Worm (Caenorhabditis elegans) whole organism, L4/young adult: Measurements from ENCODE around the gene clc-32.

Experiments used
- W03F9.2 ChIP-seq: fragments of 150-350 bp; optimal IDR thresholded peaks from 2 replicates; lab custom pipeline; 2014; ENCODE audit warnings: missing biosample characterization, missing genetic modification characterization
- dao-5 ChIP-seq: sonication (generic microtip); optimal IDR thresholded peaks from 2 replicates; lab custom pipeline; 2016; ENCODE audit warnings: missing genotype, missing genetic modification characterization, moderate library complexity, missing compliant biosample characterization
- him-1 ChIP-seq: sonication (generic microtip); optimal IDR thresholded peaks from 2 replicates; lab custom pipeline; 2016; ENCODE audit warnings: missing genotype, missing genetic modification reagents, missing genetic modification characterization, missing compliant biosample characterization

Gene clc-32

DNA sequence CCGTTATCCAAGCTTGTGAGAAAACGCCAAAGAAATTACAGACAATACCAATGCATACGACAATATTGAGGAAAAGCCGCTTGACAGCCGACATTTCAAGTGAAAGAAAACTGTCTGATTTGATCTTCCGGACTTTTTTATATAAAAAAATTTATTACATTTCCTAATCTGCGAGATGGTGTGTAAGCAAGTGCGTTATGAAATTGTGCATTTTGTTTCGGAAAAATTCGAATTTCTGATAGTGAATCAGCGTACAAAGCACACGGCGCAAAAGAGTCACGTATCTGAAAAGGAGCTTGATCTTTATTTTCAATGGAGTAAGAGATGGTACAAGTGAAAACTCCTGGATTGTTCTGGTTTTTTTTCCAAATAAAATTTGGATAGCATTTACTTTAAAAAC lies at the start of gene clc-32:
Gene clc-32 (minus strand): TSS at position 101 of the 400 bp plus-strand sequence.
- TF ChIP-seq W03F9.2 (no peak), dao-5 (tag; lab: Kevin White, UChicago) (no peak), him-1 (no peak)

DNA sequence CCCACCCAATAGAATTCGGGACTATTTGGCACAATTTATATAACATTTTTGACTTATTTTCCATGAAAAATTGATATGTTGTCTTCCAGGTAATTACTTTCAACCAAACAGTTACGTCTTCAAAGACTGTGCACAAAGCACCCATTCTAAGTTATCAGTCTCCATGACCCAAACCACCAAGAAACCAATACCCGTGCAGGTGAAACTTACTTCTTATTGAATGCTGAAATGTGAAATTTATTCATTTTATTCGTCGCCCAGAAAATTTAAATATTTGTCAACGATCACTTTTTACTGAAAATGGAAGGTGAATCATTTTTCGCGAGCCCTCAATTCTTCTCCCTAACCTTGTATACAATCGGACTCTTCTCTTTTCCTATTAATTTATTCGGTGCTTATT lies 49.5 kb upstream of the clc-32 start, which contains the start of gene srh-281:
Gene srh-281 (plus strand): TSS at position 301 of the 400 bp plus-strand sequence.
- TF ChIP-seq him-1: no peak
- no peak for TF ChIP-seq dao-5 (tag; lab: Kevin White, UChicago)
- no peak for TF ChIP-seq W03F9.2

DNA sequence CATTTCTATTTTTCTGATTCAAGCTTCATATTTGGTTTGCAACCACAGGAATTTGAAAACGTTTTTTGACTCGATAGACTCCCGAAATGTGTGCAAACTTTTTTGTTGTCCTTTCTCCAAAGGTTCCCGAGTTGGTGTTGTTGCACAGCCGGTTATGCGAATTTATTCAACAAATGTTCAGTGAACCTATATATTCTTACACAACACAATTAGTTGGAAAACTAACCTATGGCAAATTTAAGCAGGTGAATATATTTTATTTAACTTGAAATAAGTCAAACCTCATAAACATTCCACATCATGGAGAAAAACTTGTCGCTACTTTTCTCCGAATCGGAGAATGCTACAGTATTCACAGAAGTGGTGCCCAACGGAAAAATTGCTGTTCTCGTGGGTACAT lies 42.4 kb upstream of the clc-32 start, which contains the start of gene srz-14:
Gene srz-14 (plus strand): TSS at position 301 of the 400 bp plus-strand sequence.
- no peak for TF ChIP-seq him-1
- TF ChIP-seq W03F9.2: no peak
- TF ChIP-seq dao-5 (tag; lab: Kevin White, UChicago): no peak

DNA sequence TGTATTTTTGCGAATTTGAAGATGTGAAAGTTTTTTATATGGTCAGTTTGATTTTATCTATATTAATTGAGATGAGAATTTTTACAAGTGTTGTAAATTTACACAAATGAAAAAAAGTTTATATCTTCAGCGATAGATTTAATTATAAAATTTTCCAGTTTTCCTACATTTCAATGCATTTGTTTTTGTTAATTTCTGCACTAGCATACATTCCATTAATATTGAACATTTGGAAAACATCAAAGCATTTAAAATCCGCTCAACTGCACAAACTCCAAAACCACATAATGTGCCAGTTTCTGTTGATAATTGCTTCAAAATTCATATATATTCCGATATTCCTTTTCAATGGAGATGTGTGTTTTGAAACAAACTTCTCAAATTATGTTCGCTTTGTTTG lies 41.9 kb upstream of the clc-32 start, which contains the start of gene srh-277:
Gene srh-277 (plus strand): TSS at position 301 of the 400 bp plus-strand sequence.
- TF ChIP-seq dao-5 (tag; lab: Kevin White, UChicago): no peak
- TF ChIP-seq him-1: no peak
- TF ChIP-seq W03F9.2: no peak

DNA sequence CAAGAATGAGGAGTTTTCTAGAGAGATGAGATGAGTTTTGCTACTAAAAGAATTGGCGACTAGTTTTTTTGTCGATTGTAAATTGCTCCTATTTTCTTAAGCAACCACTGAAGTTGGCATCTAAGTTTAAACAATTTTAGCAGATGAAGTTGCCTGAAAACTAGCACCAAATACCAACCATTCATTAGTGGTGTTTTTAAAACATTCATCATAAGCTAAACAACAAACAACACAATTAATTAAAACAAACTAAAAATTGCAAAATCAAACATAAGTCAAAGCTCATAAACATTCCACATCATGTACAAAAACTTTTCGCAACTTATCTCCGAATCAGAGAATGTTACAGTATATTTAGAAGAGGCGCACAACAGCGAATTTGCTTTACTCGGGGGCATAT lies 41.1 kb upstream of the clc-32 start, which contains the start of gene srz-13:
Gene srz-13 (plus strand): TSS at position 301 of the 400 bp plus-strand sequence.
- no peak for TF ChIP-seq him-1
- TF ChIP-seq dao-5 (tag; lab: Kevin White, UChicago): no peak
- no peak for TF ChIP-seq W03F9.2

DNA sequence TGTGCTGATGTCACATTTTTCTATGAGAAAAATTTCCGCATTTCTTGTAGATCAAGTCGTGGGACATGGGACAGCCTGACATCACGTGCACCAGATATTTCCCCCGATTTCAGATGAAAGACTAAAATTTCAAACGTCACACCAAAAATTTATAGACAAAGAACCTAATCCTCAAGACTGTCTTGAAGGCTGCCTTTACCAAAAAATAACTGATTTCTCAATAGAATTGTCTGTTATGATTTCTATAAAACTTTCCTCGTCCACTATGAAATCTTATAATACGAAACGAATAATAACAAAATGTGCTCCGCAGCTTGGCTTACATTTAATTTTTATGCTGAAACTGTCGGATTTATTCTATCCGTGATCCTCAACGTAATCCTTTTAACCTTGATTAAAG lies 39.4 kb upstream of the clc-32 start, which contains the start of gene str-106:
Gene str-106 (plus strand): TSS at position 301 of the 400 bp plus-strand sequence.
- TF ChIP-seq W03F9.2 (no peak), dao-5 (tag; lab: Kevin White, UChicago) (no peak), him-1 (no peak)

DNA sequence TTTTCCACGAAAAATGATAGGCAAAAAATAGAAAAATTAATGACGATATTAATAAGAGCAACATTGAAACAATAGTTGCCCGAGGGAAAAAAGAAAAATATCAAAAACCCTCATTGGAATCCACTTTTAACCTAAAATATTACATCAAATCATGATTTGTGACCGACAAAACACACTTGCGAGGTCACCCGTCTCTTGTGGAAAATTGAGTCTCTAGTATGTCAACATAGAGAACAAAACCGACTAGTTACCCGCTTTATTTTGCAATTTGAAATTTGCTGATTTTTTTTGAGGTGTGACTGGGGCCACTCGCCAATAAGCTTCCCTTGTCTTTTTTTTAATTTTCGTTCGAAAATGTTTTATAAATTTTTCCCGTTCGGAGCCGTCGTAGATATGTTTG lies 34.8 kb upstream of the clc-32 start, which contains the start of gene cyp-33D1:
Gene cyp-33D1 (minus strand): TSS at position 101 of the 400 bp plus-strand sequence.
- TF ChIP-seq him-1: no peak
- TF ChIP-seq W03F9.2: no peak
- TF ChIP-seq dao-5 (tag; lab: Kevin White, UChicago): no peak

DNA sequence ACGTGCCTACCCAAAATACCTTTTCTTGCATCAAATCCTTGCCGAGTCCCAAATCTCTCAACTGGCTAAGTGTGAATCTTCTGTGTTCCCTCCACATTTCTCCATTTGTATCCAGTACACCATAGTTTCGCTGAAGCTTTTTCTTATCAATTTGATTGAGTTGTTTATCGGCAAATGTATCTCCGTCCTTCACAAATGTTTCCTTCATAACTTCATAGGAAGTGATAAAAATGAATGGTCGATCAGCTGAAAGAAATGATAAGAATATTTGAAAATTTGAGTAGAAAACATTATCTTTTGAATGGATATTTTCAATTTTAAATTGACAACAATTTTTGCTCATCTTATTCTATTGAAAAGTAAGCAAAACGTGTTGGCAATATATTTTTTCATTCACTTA lies 34.3 kb upstream of the clc-32 start:
- TF ChIP-seq W03F9.2: no peak

DNA sequence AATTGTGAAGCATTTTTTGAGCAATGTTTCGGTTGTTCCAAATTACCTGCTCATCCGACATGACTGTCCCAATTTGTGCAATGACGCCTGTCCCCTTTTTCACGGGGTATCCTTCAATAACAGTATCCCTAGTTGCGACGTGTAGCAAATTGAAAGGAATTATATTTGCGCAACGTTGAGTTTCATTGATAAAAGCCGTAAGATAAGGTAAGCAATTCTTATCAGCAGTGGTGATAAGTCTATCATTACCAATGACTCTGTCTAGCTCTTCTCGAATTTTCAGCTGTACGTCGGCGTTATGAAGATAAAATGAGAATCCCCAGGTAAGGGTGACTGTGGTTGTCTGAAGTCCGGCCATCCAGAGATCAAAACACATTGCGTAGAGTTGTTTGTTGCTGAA lies 33.1 kb upstream of the clc-32 start:
- TF ChIP-seq W03F9.2: no peak
- no peak for TF ChIP-seq him-1
- no peak for TF ChIP-seq dao-5 (tag; lab: Kevin White, UChicago)

DNA sequence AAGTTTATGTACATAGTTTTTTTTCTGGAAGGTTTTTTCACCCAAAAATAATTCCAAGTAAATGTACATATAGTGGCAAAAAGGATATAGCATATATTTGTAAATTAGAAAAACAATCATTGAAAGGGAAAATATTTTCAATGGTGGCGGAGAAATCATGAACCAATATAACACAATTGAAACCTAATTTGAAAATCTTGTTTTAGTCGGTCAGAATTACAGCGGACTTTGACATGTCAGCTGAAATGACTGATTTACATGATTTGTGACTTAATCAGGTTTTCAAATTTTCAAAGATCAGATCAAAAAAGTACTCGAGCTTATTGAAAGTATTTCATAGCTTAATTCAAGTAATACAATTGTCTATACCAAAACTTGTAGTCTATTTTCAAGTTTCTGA lies 30.8 kb upstream of the clc-32 start, which contains the start of gene K05D4.9:
Gene K05D4.9 (minus strand): TSS at position 101 of the 400 bp plus-strand sequence.
- TF ChIP-seq him-1 (no peak), W03F9.2 (no peak), dao-5 (tag; lab: Kevin White, UChicago) (no peak)

DNA sequence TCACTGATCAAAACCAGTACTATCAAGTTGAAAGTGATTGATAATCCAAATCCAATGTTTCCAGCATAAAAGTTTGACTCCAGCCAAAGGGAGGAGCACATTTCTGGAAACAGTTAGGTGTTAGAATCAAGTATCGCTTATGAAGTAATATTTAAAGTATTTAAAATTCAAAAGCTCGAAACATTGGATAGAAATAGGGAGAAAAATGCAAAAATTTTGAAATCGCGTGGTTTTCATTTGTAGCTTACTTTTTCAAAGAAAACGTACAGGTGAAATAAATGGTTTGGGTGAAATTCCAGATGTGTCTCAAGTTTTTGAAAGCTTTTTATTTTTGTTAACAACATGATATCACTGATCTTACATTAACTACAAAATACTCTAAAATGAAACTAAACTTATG lies 28.1 kb upstream of the clc-32 start, which contains the start of gene str-111:
Gene str-111 (minus strand): TSS at position 101 of the 400 bp plus-strand sequence.
- TF ChIP-seq W03F9.2: no peak
- no peak for TF ChIP-seq dao-5 (tag; lab: Kevin White, UChicago)
- no peak for TF ChIP-seq him-1

DNA sequence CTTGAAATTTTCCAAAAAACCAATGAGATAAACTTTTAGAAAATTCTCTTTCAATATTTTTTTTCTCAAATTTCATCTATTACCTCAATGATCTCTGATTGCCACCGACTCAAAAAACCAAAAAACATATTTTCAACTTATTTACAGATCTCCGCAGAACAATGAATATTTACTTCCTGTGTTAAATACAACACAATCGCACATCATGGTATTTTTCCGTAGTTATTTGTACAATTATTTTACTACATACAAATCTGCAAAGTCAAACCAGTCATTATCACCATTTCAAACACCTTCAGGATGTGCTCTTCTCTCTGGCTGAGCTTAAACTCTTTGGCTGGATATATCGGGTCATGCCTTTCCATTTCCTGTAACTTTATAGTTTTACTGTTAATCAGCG lies 25.0 kb upstream of the clc-32 start, which contains the start of gene str-108:
Gene str-108 (plus strand): TSS at position 301 of the 400 bp plus-strand sequence.
- TF ChIP-seq him-1 (no peak), dao-5 (tag; lab: Kevin White, UChicago) (no peak), W03F9.2 (no peak)

DNA sequence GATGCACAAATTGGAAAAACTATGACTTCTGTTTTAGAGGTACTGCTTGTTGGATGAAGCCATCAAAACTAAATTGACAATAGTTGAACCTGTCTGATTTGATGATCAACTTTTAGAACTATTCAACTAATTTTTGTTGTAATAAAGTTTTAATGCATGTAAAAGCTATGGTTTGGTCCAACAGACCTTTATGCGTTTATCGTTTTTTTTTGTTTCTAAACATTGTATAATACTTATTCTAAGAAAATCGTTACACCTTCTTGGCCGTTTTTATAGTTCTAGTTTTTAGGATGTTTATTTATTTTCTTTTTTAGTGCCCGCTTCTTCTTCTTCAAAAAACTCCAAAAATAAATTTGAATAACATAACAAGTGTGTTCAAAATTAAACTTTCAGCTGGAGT lies 22.7 kb upstream of the clc-32 start, which contains the start of gene F10A3.12:
Gene F10A3.12 (plus strand): TSS at position 301 of the 400 bp plus-strand sequence.
- TF ChIP-seq him-1 (no peak), dao-5 (tag; lab: Kevin White, UChicago) (no peak), W03F9.2 (no peak)

DNA sequence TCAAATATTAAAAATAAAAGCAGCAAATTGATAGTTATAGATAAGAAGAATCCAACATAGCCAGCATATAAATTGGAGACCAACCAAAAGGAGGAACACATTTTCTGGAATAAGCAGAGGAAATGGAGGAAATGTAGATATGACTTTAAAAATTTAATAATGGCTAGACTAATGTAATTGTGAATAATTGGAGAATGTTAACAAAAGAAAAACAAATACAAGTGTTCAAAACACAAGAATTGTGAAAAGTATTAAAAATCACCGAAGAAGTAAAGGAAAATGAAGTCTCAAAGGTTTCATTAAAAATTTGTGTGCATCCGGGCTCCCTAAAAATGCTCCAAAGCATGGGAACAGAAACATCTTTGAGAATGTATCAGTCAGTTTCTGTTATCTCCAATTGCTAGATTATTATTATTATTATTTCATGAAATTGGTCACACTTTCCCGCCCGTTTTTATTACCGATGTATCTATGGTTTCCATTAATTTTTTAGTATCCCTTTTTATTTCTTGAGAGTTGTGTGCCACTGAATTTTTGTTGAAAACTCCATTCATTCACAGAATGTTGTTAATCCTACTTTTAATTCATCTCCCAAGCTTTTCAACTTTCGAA lies 21.3 kb upstream of the clc-32 start, which contains the start of the genes str-109 and F10A3.11:
Gene str-109 (minus strand): TSS at position 101 of the 612 bp plus-strand sequence.
Gene F10A3.11 (plus strand): TSS at position 562 of the 612 bp plus-strand sequence.
- no peak for TF ChIP-seq W03F9.2
- no peak for TF ChIP-seq him-1
- no peak for TF ChIP-seq dao-5 (tag; lab: Kevin White, UChicago)

DNA sequence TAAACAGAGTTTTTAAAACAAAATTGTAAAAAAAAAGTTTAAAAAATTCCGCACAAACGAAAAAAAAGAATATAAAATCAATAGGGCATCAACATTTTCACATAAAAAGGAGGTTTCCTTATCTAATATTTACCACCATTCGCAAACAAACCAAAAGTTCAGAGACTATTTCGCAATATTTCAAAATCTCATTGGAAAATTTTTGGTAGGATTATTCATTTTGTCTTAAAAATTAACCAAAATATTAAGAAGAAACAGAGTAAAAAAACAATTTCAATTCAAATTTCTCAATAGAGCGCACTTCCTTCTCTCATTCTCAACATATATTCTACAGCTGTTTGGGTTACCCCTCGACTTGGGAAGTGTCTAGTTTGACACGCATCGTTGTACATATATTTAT lies 19.1 kb upstream of the clc-32 start:
- no peak for TF ChIP-seq dao-5 (tag; lab: Kevin White, UChicago)
- TF ChIP-seq W03F9.2: no peak
- TF ChIP-seq him-1: no peak
